Worm (Caenorhabditis elegans): ENCODE measurements around the gene cht-3.

DNA sequence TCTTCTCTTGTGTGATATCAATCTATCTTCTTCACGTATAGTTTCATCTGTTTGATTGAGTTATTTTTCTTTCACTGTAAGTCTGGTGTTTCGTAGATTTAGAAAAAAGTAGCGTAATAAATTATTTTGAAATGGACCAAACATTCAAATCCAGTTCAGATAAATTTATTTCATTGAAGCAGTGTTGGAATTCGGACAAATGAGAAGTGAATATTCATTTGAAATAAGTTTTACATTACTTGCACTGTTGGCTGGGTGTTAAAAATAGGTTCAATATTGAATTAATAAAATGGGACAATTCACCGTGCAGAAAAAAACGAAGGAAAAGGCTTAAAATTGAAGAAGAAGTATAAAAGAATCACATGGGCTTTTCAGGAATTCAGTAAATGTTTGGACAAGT lies 24.8 kb upstream of the cht-3 start:
- no peak for TF ChIP-seq snpc-4 (tag; optimal IDR thresholded peaks at IDR 0.05)
- TF ChIP-seq sox-4 (tag; optimal IDR thresholded peaks at IDR 0.05): no peak
- no peak for TF ChIP-seq unc-62 (GFP tag; optimal IDR thresholded peaks at IDR 0.05)
- no peak for TF ChIP-seq ceh-8 (GFP tag; optimal IDR thresholded peaks at IDR 0.05)
- no peak for TF ChIP-seq lin-14 (GFP tag; optimal IDR thresholded peaks at IDR 0.05)
- TF ChIP-seq ceh-82 (tag; optimal IDR thresholded peaks at IDR 0.05): no peak
- no peak for TF ChIP-seq lsy-2 (tag; optimal IDR thresholded peaks at IDR 0.05)
- no peak for TF ChIP-seq unc-98 (GFP tag; IDR thresholded peaks at IDR 0.05)
- TF ChIP-seq blmp-1 (tag; optimal IDR thresholded peaks at IDR 0.05): no peak
- TF ChIP-seq ces-1 (GFP tag; optimal IDR thresholded peaks at IDR 0.05): no peak

Measured in whole organism, L1 larva.